Fruit fly (Drosophila melanogaster) whole organism, embryonic: ENCODE results near the gene CG45045.

Experiments used
- Aef1 ChIP-seq: fragments of 200-800 bp; sonication (Bioruptor generic); IDR thresholded peaks from 3 replicates; pipeline ENCODE4 v1.3.6; 2022; ENCODE audit warnings: missing biosample characterization, missing genetic modification characterization
- B-H2 ChIP-seq: fragments of 200-800 bp; sonication (Bioruptor generic); optimal IDR thresholded peaks from 2 replicates; lab custom pipeline; 2018; ENCODE audit warnings: missing biosample characterization, mild to moderate bottlenecking, missing genetic modification characterization
- BEAF-32 ChIP-seq: fragments of 200-800 bp; sonication (Bioruptor generic); optimal IDR thresholded peaks from 3 replicates; lab custom pipeline; 2017; ENCODE audit warnings: missing biosample characterization, missing genetic modification characterization, mild to moderate bottlenecking, moderate library complexity, missing genetic modification reagents
- CG10209 ChIP-seq: fragments of 200-800 bp; sonication (Bioruptor generic); optimal IDR thresholded peaks from 3 replicates; lab custom pipeline; 2017; ENCODE audit warnings: missing biosample characterization, mild to moderate bottlenecking, missing genetic modification characterization, missing genetic modification reagents
- CG10274 ChIP-seq: fragments of 200-800 bp; sonication (Bioruptor generic); optimal IDR thresholded peaks from 3 replicates; lab custom pipeline; 2017; ENCODE audit warnings: missing biosample characterization, mild to moderate bottlenecking, missing genetic modification characterization
- CG10462 ChIP-seq: fragments of 200-800 bp; sonication (Bioruptor generic); optimal IDR thresholded peaks from 2 replicates; lab custom pipeline; 2016; ENCODE audit warnings: missing biosample characterization, missing genetic modification characterization
- CG10565 ChIP-seq: fragments of 200-800 bp; sonication (Bioruptor generic); optimal IDR thresholded peaks from 3 replicates; lab custom pipeline; 2016; ENCODE audit warnings: missing biosample characterization, mild to moderate bottlenecking, missing genetic modification characterization
- CG13424 ChIP-seq: fragments of 200-800 bp; sonication (Bioruptor generic); optimal IDR thresholded peaks from 2 replicates; lab custom pipeline; 2019; ENCODE audit warnings: missing biosample characterization, mild to moderate bottlenecking, missing genetic modification characterization, moderate library complexity
- CG15601 ChIP-seq: fragments of 200-800 bp; sonication (Bioruptor generic); optimal IDR thresholded peaks from 3 replicates; lab custom pipeline; 2019; ENCODE audit warnings: missing biosample characterization, mild to moderate bottlenecking, missing genetic modification characterization, moderate library complexity
- CG17359 ChIP-seq: fragments of 200-800 bp; sonication (Bioruptor generic); optimal IDR thresholded peaks from 3 replicates; lab custom pipeline; 2018; ENCODE audit warnings: missing biosample characterization, mild to moderate bottlenecking, missing genetic modification characterization, moderate library complexity
- CG17385 ChIP-seq: fragments of 200-800 bp; sonication (Bioruptor generic); optimal IDR thresholded peaks from 3 replicates; lab custom pipeline; 2018; ENCODE audit warnings: missing biosample characterization, mild to moderate bottlenecking, missing genetic modification characterization
- CG2199 ChIP-seq: fragments of 200-800 bp; sonication (Bioruptor generic); IDR thresholded peaks from 3 replicates; pipeline ENCODE4 v1.3.6; 2022; ENCODE audit warnings: missing biosample characterization, missing genetic modification characterization
- CG2875 ChIP-seq: fragments of 200-800 bp; sonication (Bioruptor generic); optimal IDR thresholded peaks from 2 replicates; lab custom pipeline; 2017; ENCODE audit warnings: missing biosample characterization, mild to moderate bottlenecking, missing genetic modification characterization, missing genetic modification reagents
- CG31441 ChIP-seq: fragments of 200-800 bp; sonication (Bioruptor generic); IDR thresholded peaks from 2 replicates; pipeline ENCODE4 v1.3.6; 2022; ENCODE audit warnings: missing biosample characterization, missing genetic modification characterization
- CG34376 ChIP-seq: fragments of 200-800 bp; sonication (Bioruptor generic); optimal IDR thresholded peaks from 2 replicates; lab custom pipeline; 2018; ENCODE audit warnings: missing biosample characterization, mild to moderate bottlenecking, missing genetic modification characterization
- CG3847 ChIP-seq: fragments of 200-800 bp; sonication (Bioruptor generic); IDR thresholded peaks from 2 replicates; pipeline ENCODE4 v1.3.6; 2022; ENCODE audit warnings: missing biosample characterization, missing genetic modification characterization
- CG42726 ChIP-seq: fragments of 200-800 bp; sonication (Bioruptor generic); IDR thresholded peaks from 2 replicates; pipeline ENCODE4 v1.3.6; 2022; ENCODE audit warnings: missing biosample characterization, missing genetic modification characterization; ENCODE audit not compliant: partially characterized antibody
- CG6854 ChIP-seq: fragments of 200-800 bp; sonication (Bioruptor generic); optimal IDR thresholded peaks from 3 replicates; lab custom pipeline; 2017; ENCODE audit warnings: missing biosample characterization, mild to moderate bottlenecking, missing genetic modification characterization
- Dll ChIP-seq: fragments of 200-800 bp; sonication (Bioruptor generic); IDR thresholded peaks from 4 replicates; pipeline ENCODE4 v1.3.6; 2022; ENCODE audit warnings: missing biosample characterization, missing genetic modification characterization; ENCODE audit not compliant: partially characterized antibody
- Drgx ChIP-seq: fragments of 200-800 bp; sonication (Bioruptor generic); IDR thresholded peaks from 2 replicates; pipeline ENCODE4 v1.3.6; 2022; ENCODE audit warnings: missing biosample characterization, missing genetic modification characterization
- Fer1 ChIP-seq: fragments of 200-800 bp; sonication (Bioruptor generic); optimal IDR thresholded peaks from 2 replicates; lab custom pipeline; 2017; ENCODE audit warnings: missing biosample characterization, mild to moderate bottlenecking, missing genetic modification characterization
- Fer3 ChIP-seq: fragments of 200-800 bp; sonication (Bioruptor generic); optimal IDR thresholded peaks from 2 replicates; lab custom pipeline; 2018; ENCODE audit warnings: missing biosample characterization, mild to moderate bottlenecking, missing genetic modification characterization, moderate library complexity
- Hr3 ChIP-seq: fragments of 200-800 bp; sonication (Bioruptor generic); optimal IDR thresholded peaks from 3 replicates; lab custom pipeline; 2016; ENCODE audit warnings: missing biosample characterization, missing genetic modification characterization
- Kr ChIP-seq: fragments of 200-800 bp; sonication (Bioruptor generic); optimal IDR thresholded peaks from 2 replicates; lab custom pipeline; 2017; ENCODE audit warnings: missing biosample characterization, mild to moderate bottlenecking, missing genetic modification characterization
- Max ChIP-seq: fragments of 200-800 bp; sonication (Bioruptor generic); optimal IDR thresholded peaks from 2 replicates; lab custom pipeline; 2016; ENCODE audit warnings: missing biosample characterization, mild to moderate bottlenecking, missing genetic modification characterization
- Med ChIP-seq: fragments of 200-800 bp; sonication (Bioruptor generic); peaks from one replicate; lab custom pipeline; 2016; ENCODE audit warnings: missing biosample characterization, missing genetic modification characterization, mild to moderate bottlenecking, inconsistent platforms, moderate library complexity
- Neu2 ChIP-seq: fragments of 200-800 bp; sonication (Bioruptor generic); optimal IDR thresholded peaks from 3 replicates; lab custom pipeline; 2016; ENCODE audit warnings: missing biosample characterization, missing genetic modification characterization, borderline replicate concordance
- Nf-YC ChIP-seq: fragments of 200-800 bp; optimal IDR thresholded peaks from 3 replicates; lab custom pipeline; 2019; ENCODE audit warnings: missing biosample characterization, mild to moderate bottlenecking, missing genetic modification characterization, moderate library complexity
- NfI ChIP-seq: fragments of 200-800 bp; sonication (Bioruptor generic); optimal IDR thresholded peaks from 3 replicates; lab custom pipeline; 2018; ENCODE audit warnings: missing biosample characterization, mild to moderate bottlenecking, missing genetic modification characterization, moderate library complexity
- Optix ChIP-seq: fragments of 200-800 bp; sonication (Bioruptor generic); IDR thresholded peaks from 3 replicates; pipeline ENCODE4 v1.3.6; 2022; ENCODE audit warnings: missing biosample characterization, missing genetic modification characterization
- Scr ChIP-seq: fragments of 200-800 bp; sonication (Bioruptor generic); IDR thresholded peaks from 2 replicates; pipeline ENCODE4 v1.3.6; 2022; ENCODE audit warnings: missing biosample characterization, missing genetic modification characterization; ENCODE audit not compliant: partially characterized antibody
- Sox100B ChIP-seq: fragments of 200-800 bp; sonication (Bioruptor generic); optimal IDR thresholded peaks from 3 replicates; lab custom pipeline; 2018; ENCODE audit warnings: missing biosample characterization, mild to moderate bottlenecking, missing genetic modification characterization
- Spps ChIP-seq: fragments of 200-800 bp; sonication (Bioruptor generic); optimal IDR thresholded peaks from 2 replicates; lab custom pipeline; 2018; ENCODE audit warnings: missing biosample characterization, mild to moderate bottlenecking, missing genetic modification characterization
- Ssrp ChIP-seq: fragments of 200-800 bp; sonication (Bioruptor generic); optimal IDR thresholded peaks from 2 replicates; lab custom pipeline; 2018; ENCODE audit warnings: missing biosample characterization, mild to moderate bottlenecking, missing genetic modification characterization, moderate library complexity
- Vsx1 ChIP-seq: fragments of 200-800 bp; sonication (Bioruptor generic); optimal IDR thresholded peaks from 2 replicates; lab custom pipeline; 2017; ENCODE audit warnings: missing biosample characterization, mild to moderate bottlenecking, missing genetic modification characterization, missing genetic modification reagents
- ab ChIP-seq: fragments of 200-800 bp; sonication (Bioruptor generic); optimal IDR thresholded peaks from 2 replicates; lab custom pipeline; 2016; ENCODE audit warnings: missing biosample characterization, missing genetic modification characterization
- bbx ChIP-seq: fragments of 200-800 bp; sonication (Bioruptor generic); IDR thresholded peaks from 2 replicates; pipeline ENCODE4 v1.3.6; 2022; ENCODE audit warnings: missing biosample characterization, missing genetic modification characterization; ENCODE audit not compliant: partially characterized antibody
- cg ChIP-seq: fragments of 200-800 bp; sonication (Bioruptor generic); optimal IDR thresholded peaks from 3 replicates; lab custom pipeline; 2019; ENCODE audit warnings: missing biosample characterization, mild to moderate bottlenecking, missing genetic modification characterization, moderate library complexity
- crc ChIP-seq: fragments of 200-800 bp; sonication (Bioruptor generic); optimal IDR thresholded peaks from 2 replicates; lab custom pipeline; 2016; ENCODE audit warnings: missing biosample characterization, missing genetic modification characterization
- ems ChIP-seq: fragments of 200-800 bp; sonication (Bioruptor generic); optimal IDR thresholded peaks from 3 replicates; lab custom pipeline; 2016; ENCODE audit warnings: missing biosample characterization, missing genetic modification characterization
- ken ChIP-seq: fragments of 200-800 bp; sonication (Bioruptor generic); IDR thresholded peaks from 3 replicates; pipeline ENCODE4 v1.3.6; 2022; ENCODE audit warnings: missing biosample characterization, missing genetic modification characterization
- lmd ChIP-seq: fragments of 200-800 bp; sonication (Bioruptor generic); IDR thresholded peaks from 2 replicates; pipeline ENCODE4 v1.3.6; 2022; ENCODE audit warnings: missing biosample characterization, missing genetic modification characterization
- nerfin-2 ChIP-seq: fragments of 200-800 bp; sonication (Bioruptor generic); IDR thresholded peaks from 2 replicates; pipeline ENCODE4 v1.3.6; 2022; ENCODE audit warnings: missing biosample characterization, missing genetic modification characterization; ENCODE audit not compliant: partially characterized antibody
- pho ChIP-seq: fragments of 200-800 bp; sonication (Bioruptor generic); optimal IDR thresholded peaks from 2 replicates; lab custom pipeline; 2016; ENCODE audit warnings: missing biosample characterization, missing genetic modification characterization
- ro ChIP-seq: fragments of 200-800 bp; sonication (Bioruptor generic); IDR thresholded peaks from 2 replicates; pipeline ENCODE4 v1.3.6; 2022; ENCODE audit warnings: missing biosample characterization, missing genetic modification characterization
- salm ChIP-seq: fragments of 200-800 bp; sonication (Bioruptor generic); optimal IDR thresholded peaks from 2 replicates; lab custom pipeline; 2018; ENCODE audit warnings: missing biosample characterization, mild to moderate bottlenecking, missing genetic modification characterization
- sqz ChIP-seq: fragments of 200-800 bp; sonication (Bioruptor generic); optimal IDR thresholded peaks from 3 replicates; lab custom pipeline; 2018; ENCODE audit warnings: missing biosample characterization, mild to moderate bottlenecking, missing genetic modification characterization
- stc ChIP-seq: fragments of 200-800 bp; sonication (Bioruptor generic); IDR thresholded peaks from 2 replicates; pipeline ENCODE4 v1.3.6; 2022; ENCODE audit warnings: missing biosample characterization, missing genetic modification characterization
- tna ChIP-seq: fragments of 200-800 bp; sonication (Bioruptor generic); IDR thresholded peaks from 2 replicates; pipeline ENCODE4 v1.3.6; 2022; ENCODE audit warnings: missing biosample characterization, missing genetic modification characterization; ENCODE audit not compliant: partially characterized antibody
- zfh1 ChIP-seq: fragments of 200-800 bp; sonication (Bioruptor generic); IDR thresholded peaks from 3 replicates; pipeline ENCODE4 v1.3.6; 2022; ENCODE audit warnings: missing biosample characterization, missing genetic modification characterization

Gene CG45045

dm6 chr3R:17619726-17620282 is 47.6 kb upstream of the CG45045 start (continued):
- TF ChIP-seq sqz: peak; percentile 48
- no peak for TF ChIP-seq CG10209 (GFP tag; lab: Kevin White, UChicago)
- no peak for TF ChIP-seq Fer3 (tag; lab: Kevin White, UChicago)
- peak; percentile 6 for TF ChIP-seq CG15601
- peak; percentile 87 for TF ChIP-seq tna (GFP tag; lab: Robert Waterston, UW)
- no peak for TF ChIP-seq CG10462 (GFP tag; lab: Kevin White, UChicago)
- TF ChIP-seq zfh1 (GFP tag; lab: Robert Waterston, UW): no peak
- TF ChIP-seq B-H2 (GFP tag; lab: Kevin White, UChicago): no peak
- no peak for TF ChIP-seq Neu2 (GFP tag; lab: Kevin White, UChicago)
- no peak for TF ChIP-seq Optix (GFP tag; lab: Robert Waterston, UW)
- 0 out of 3 replicates have a peak, but pooled peaks have one; percentile 36 for TF ChIP-seq CG2199
- no peak for TF ChIP-seq BEAF-32 (GFP tag; lab: Kevin White, UChicago)
- no peak for TF ChIP-seq pho (GFP tag; lab: Kevin White, UChicago)
- no peak for TF ChIP-seq Sox100B (GFP tag; lab: Kevin White, UChicago)
- TF ChIP-seq ems (GFP tag; lab: Kevin White, UChicago): no peak
- peak; percentile 65 for TF ChIP-seq salm
- no peak for TF ChIP-seq CG6854 (GFP tag; lab: Kevin White, UChicago)
- TF ChIP-seq Med (GFP tag; lab: Kevin White, UChicago): peak; percentile 73
- TF ChIP-seq cg: no peak
- no peak for TF ChIP-seq CG2875 (GFP tag; lab: Kevin White, UChicago)
- TF ChIP-seq Max: no peak
- no peak for TF ChIP-seq Vsx1 (GFP tag; lab: Kevin White, UChicago)
- no peak for TF ChIP-seq Ssrp
- no peak for TF ChIP-seq CG17359 (tag; lab: Kevin White, UChicago)
- no peak for TF ChIP-seq ken (GFP tag; lab: Robert Waterston, UW)
- TF ChIP-seq Kr (GFP tag; lab: Kevin White, UChicago): no peak
- no peak for TF ChIP-seq ab (GFP tag; lab: Kevin White, UChicago)
- no peak for TF ChIP-seq CG10274
- no peak for TF ChIP-seq NfI (GFP tag; lab: Kevin White, UChicago)
- TF ChIP-seq Fer1 (GFP tag; lab: Kevin White, UChicago): peak; percentile 61
- peak; percentile 84 for TF ChIP-seq Scr
- no peak for TF ChIP-seq CG13424 (tag; lab: Kevin White, UChicago)
- peak; percentile 72; the same call in 3 of the 4 replicates for TF ChIP-seq Dll (GFP tag; lab: Robert Waterston, UW)
- no peak for TF ChIP-seq Aef1 (GFP tag; lab: Robert Waterston, UW)
- TF ChIP-seq Drgx (GFP tag; lab: Robert Waterston, UW): peak; percentile 70
- no peak for TF ChIP-seq CG3847
- peak; percentile 86 for TF ChIP-seq nerfin-2
- no peak for TF ChIP-seq lmd (GFP tag; lab: Robert Waterston, UW)
- TF ChIP-seq ro (GFP tag; lab: Robert Waterston, UW): no peak
- peak; percentile 21; the same call in 1 of the 2 replicates for TF ChIP-seq stc (GFP tag; lab: Robert Waterston, UW)
- no peak for TF ChIP-seq Hr3 (GFP tag; lab: Kevin White, UChicago)
- TF ChIP-seq CG34376: peak; percentile 33
- TF ChIP-seq CG42726 (GFP tag; lab: Robert Waterston, UW): peak; percentile 86
- TF ChIP-seq bbx: peak; percentile 91
- TF ChIP-seq CG17385 (GFP tag; lab: Kevin White, UChicago): no peak
- TF ChIP-seq Spps: peak; percentile 21
- TF ChIP-seq crc (GFP tag; lab: Kevin White, UChicago): no peak
- peak; percentile 30 for TF ChIP-seq Nf-YC (tag; lab: Kevin White, UChicago)
- no peak for TF ChIP-seq CG31441 (GFP tag; lab: Robert Waterston, UW)
- TF ChIP-seq CG10565 (GFP tag; lab: Kevin White, UChicago): no peak
